Worm (Caenorhabditis elegans): ENCODE results near the gene npp-1.

The npp-1 gene

ce11 chrIV:9903608-9904007 lies 45.3 kb downstream of the npp-1 start, which contains the start of gene best-13:
TSS of gene best-13 (plus strand) at chrIV:9903908.
- TF ChIP-seq him-1 (tag; optimal IDR thresholded peaks at IDR 0.05): no peak
- TF ChIP-seq dao-5 (tag; optimal IDR thresholded peaks at IDR 0.05): no peak
- TF ChIP-seq W03F9.2 (tag; optimal IDR thresholded peaks at IDR 0.05): no peak
